Worm (Caenorhabditis elegans) whole organism, late embryonic: ENCODE results near the gene K01D12.1.

Source experiments
- C08G9.2 ChIP-seq: sonication (generic microtip); optimal IDR thresholded peaks from 2 replicates; lab custom pipeline; 2016; ENCODE audit warnings: mild to moderate bottlenecking, missing genetic modification characterization, moderate library complexity, missing compliant biosample characterization
- ama-1 ChIP-seq: fragments of 150-350 bp; optimal IDR thresholded peaks from 2 replicates; lab custom pipeline; 2014
- ceh-18 ChIP-seq: sonication (generic microtip); optimal IDR thresholded peaks from 2 replicates; lab custom pipeline; 2016; ENCODE audit warnings: missing genetic modification characterization, missing compliant biosample characterization
- ceh-45 ChIP-seq: fragments of 200-800 bp; sonication (Bioruptor generic); IDR thresholded peaks from 2 replicates; pipeline ENCODE4 v1.3.6; 2022; ENCODE audit warnings: missing genetic modification reagents, missing genetic modification characterization, missing compliant biosample characterization
- ceh-6 ChIP-seq: fragments of 200-800 bp; sonication (Bioruptor generic); optimal IDR thresholded peaks from 2 replicates; lab custom pipeline; 2018; ENCODE audit warnings: mild to moderate bottlenecking, missing genetic modification characterization, missing compliant biosample characterization
- dve-1 ChIP-seq: sonication (generic microtip); optimal IDR thresholded peaks from 2 replicates; lab custom pipeline; 2017; ENCODE audit warnings: antibody characterized with exemption, mild to moderate bottlenecking, missing genetic modification characterization, missing compliant biosample characterization
- hlh-30 ChIP-seq: sonication (generic microtip); optimal IDR thresholded peaks from 2 replicates; lab custom pipeline; 2017; ENCODE audit warnings: antibody characterized with exemption, missing genetic modification characterization, missing compliant biosample characterization; ENCODE audit not compliant: insufficient read depth
- lim-6 ChIP-seq: sonication (generic microtip); optimal IDR thresholded peaks from 2 replicates; lab custom pipeline; 2016; ENCODE audit warnings: missing genetic modification characterization, missing compliant biosample characterization
- pros-1 ChIP-seq: fragments of 150-350 bp; optimal IDR thresholded peaks from 2 replicates; lab custom pipeline; 2014; ENCODE audit warnings: missing biosample characterization, missing genetic modification reagents, missing genetic modification characterization
- unc-86 ChIP-seq: sonication (generic microtip); optimal IDR thresholded peaks from 2 replicates; lab custom pipeline; 2016; ENCODE audit warnings: missing genetic modification characterization, missing compliant biosample characterization

DNA sequence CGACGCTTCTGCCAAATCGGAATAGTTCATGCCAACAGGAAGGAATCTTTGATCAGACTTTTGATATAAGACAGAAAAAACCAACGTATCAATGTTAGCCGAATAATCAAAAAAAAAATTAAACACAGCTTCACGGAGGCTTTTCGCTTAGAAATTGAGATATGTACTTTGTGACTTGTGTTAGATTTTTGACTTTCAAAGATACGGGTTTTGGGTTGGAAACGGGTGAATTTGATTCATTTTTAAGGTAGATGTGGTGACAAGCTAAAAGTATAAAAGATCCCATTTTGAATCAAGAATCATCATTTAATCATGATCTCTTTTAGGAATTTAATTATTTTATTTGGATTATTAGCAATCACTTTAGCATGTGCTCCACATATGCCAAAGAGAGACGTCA is 25.0 kb downstream of the K01D12.1 start, which contains the start of gene K01D12.8:
- TF ChIP-seq ceh-6 (GFP tag; lab: Kevin White, UChicago) (no peak), pros-1 (tag; lab: Kevin White, UChicago) (no peak), ceh-18 (tag; lab: Kevin White, UChicago) (no peak), dve-1 (tag; lab: Kevin White, UChicago) (no peak), C08G9.2 (no peak), hlh-30 (tag; lab: Kevin White, UChicago) (no peak), unc-86 (no peak), ceh-45 (GFP tag; lab: Robert Waterston, UW) (no peak), lim-6 (tag; lab: Kevin White, UChicago) (no peak), ama-1 (lab: Kevin White, UChicago) (no peak)
